Fruit fly (Drosophila melanogaster) whole organism, prepupa: Measurements from ENCODE around the gene Drs.

Source experiments
- CG10669 ChIP-seq: fragments of 200-800 bp; sonication (Bioruptor generic); optimal IDR thresholded peaks from 3 replicates; lab custom pipeline; 2018; ENCODE audit warnings: missing biosample characterization, mild to moderate bottlenecking, missing genetic modification characterization, moderate library complexity
- CG11294 ChIP-seq: fragments of 200-800 bp; sonication (Bioruptor generic); IDR thresholded peaks from 2 replicates; pipeline ENCODE4 v1.3.6; 2022; ENCODE audit warnings: missing biosample characterization, missing genetic modification characterization
- CG11762 ChIP-seq: fragments of 200-800 bp; sonication (Bioruptor generic); optimal IDR thresholded peaks from 3 replicates; lab custom pipeline; 2016; ENCODE audit warnings: missing biosample characterization, missing genetic modification characterization; ENCODE audit not compliant: insufficient read depth
- CG11902 ChIP-seq: fragments of 200-800 bp; sonication (Bioruptor generic); optimal IDR thresholded peaks from 3 replicates; lab custom pipeline; 2016; ENCODE audit warnings: missing biosample characterization, missing genetic modification characterization
- CG15336 ChIP-seq: fragments of 200-800 bp; sonication (Bioruptor generic); IDR thresholded peaks from 2 replicates; pipeline ENCODE4 v1.3.6; 2022; ENCODE audit warnings: missing biosample characterization, missing genetic modification characterization
- CG32006 ChIP-seq: fragments of 200-800 bp; sonication (Bioruptor generic); optimal IDR thresholded peaks from 3 replicates; lab custom pipeline; 2017; ENCODE audit warnings: missing biosample characterization, mild to moderate bottlenecking, missing genetic modification characterization
- CG34406 ChIP-seq: fragments of 200-800 bp; sonication (Bioruptor generic); optimal IDR thresholded peaks from 3 replicates; lab custom pipeline; 2016; ENCODE audit warnings: missing biosample characterization, missing genetic modification characterization
- CG3919 ChIP-seq: fragments of 200-800 bp; sonication (Bioruptor generic); optimal IDR thresholded peaks from 3 replicates; lab custom pipeline; 2016; ENCODE audit warnings: missing biosample characterization, missing genetic modification characterization
- CG4318 ChIP-seq: fragments of 200-800 bp; sonication (Bioruptor generic); optimal IDR thresholded peaks from 3 replicates; lab custom pipeline; 2017; ENCODE audit warnings: missing biosample characterization, mild to moderate bottlenecking, missing genetic modification characterization
- CG6163 ChIP-seq: fragments of 200-800 bp; sonication (Bioruptor generic); IDR thresholded peaks from 3 replicates; pipeline ENCODE4 v1.3.6; 2022; ENCODE audit warnings: missing biosample characterization, missing genetic modification characterization
- CG6276 ChIP-seq: fragments of 200-800 bp; sonication (Bioruptor generic); optimal IDR thresholded peaks from 2 replicates; lab custom pipeline; 2017; ENCODE audit warnings: missing biosample characterization, mild to moderate bottlenecking, missing genetic modification characterization
- CG6808 ChIP-seq: fragments of 200-800 bp; sonication (Bioruptor generic); optimal IDR thresholded peaks from 3 replicates; lab custom pipeline; 2017; ENCODE audit warnings: missing biosample characterization, missing genetic modification characterization, mild to moderate bottlenecking, moderate library complexity, missing genetic modification reagents
- CG6854 ChIP-seq: fragments of 200-800 bp; sonication (Bioruptor generic); optimal IDR thresholded peaks from 2 replicates; lab custom pipeline; 2017; ENCODE audit warnings: missing biosample characterization, mild to moderate bottlenecking, missing genetic modification characterization
- CG7368 ChIP-seq: fragments of 200-800 bp; sonication (Bioruptor generic); optimal IDR thresholded peaks from 3 replicates; lab custom pipeline; 2016; ENCODE audit warnings: missing biosample characterization, missing genetic modification characterization
- CG8119 ChIP-seq: fragments of 200-800 bp; sonication (Bioruptor generic); IDR thresholded peaks from 3 replicates; pipeline ENCODE4 v1.3.6; 2022; ENCODE audit warnings: missing biosample characterization, missing genetic modification characterization
- CG8319 ChIP-seq: fragments of 200-800 bp; sonication (Bioruptor generic); optimal IDR thresholded peaks from 3 replicates; lab custom pipeline; 2016; ENCODE audit warnings: missing biosample characterization, missing genetic modification characterization
- Eip75B ChIP-seq: fragments of 200-800 bp; sonication (Bioruptor generic); optimal IDR thresholded peaks from 3 replicates; lab custom pipeline; 2016; ENCODE audit warnings: missing biosample characterization, missing genetic modification characterization
- Eip78C ChIP-seq: fragments of 200-800 bp; sonication (Bioruptor generic); peaks from one replicate; lab custom pipeline; 2016; ENCODE audit warnings: missing biosample characterization, missing genetic modification characterization
- Ets21C ChIP-seq: fragments of 200-800 bp; sonication (Bioruptor generic); optimal IDR thresholded peaks from 3 replicates; lab custom pipeline; 2016; ENCODE audit warnings: missing biosample characterization, missing genetic modification characterization
- Gug ChIP-seq: fragments of 200-800 bp; sonication (Bioruptor generic); IDR thresholded peaks from 2 replicates; pipeline ENCODE4 v1.3.6; 2022; ENCODE audit warnings: missing biosample characterization, missing genetic modification characterization
- Hr38 ChIP-seq: sonication (Bioruptor generic); optimal IDR thresholded peaks from 2 replicates; lab custom pipeline; 2016; ENCODE audit warnings: missing biosample characterization, missing genetic modification characterization
- Hr4 ChIP-seq: fragments of 200-800 bp; sonication (Bioruptor generic); optimal IDR thresholded peaks from 3 replicates; lab custom pipeline; 2016; ENCODE audit warnings: missing biosample characterization, missing genetic modification characterization
- Lpt ChIP-seq: fragments of 200-800 bp; sonication (Bioruptor generic); optimal IDR thresholded peaks from 3 replicates; lab custom pipeline; 2016; ENCODE audit warnings: missing biosample characterization, missing genetic modification characterization
- Met ChIP-seq: fragments of 200-800 bp; sonication (Bioruptor generic); optimal IDR thresholded peaks from 3 replicates; lab custom pipeline; 2016; ENCODE audit warnings: missing biosample characterization, missing genetic modification characterization
- OdsH ChIP-seq: fragments of 200-800 bp; sonication (Bioruptor generic); optimal IDR thresholded peaks from 3 replicates; lab custom pipeline; 2016; ENCODE audit warnings: missing biosample characterization, missing genetic modification characterization
- Sox102F ChIP-seq: fragments of 200-800 bp; sonication (Bioruptor generic); optimal IDR thresholded peaks from 2 replicates; lab custom pipeline; 2016; ENCODE audit warnings: missing biosample characterization, mild to moderate bottlenecking, missing genetic modification characterization
- Sox15 ChIP-seq: fragments of 200-800 bp; sonication (Bioruptor generic); optimal IDR thresholded peaks from 3 replicates; lab custom pipeline; 2016; ENCODE audit warnings: missing biosample characterization, missing genetic modification characterization
- achi ChIP-seq: fragments of 200-800 bp; sonication (Bioruptor generic); optimal IDR thresholded peaks from 3 replicates; lab custom pipeline; 2016; ENCODE audit warnings: missing biosample characterization, missing genetic modification characterization
- acj6 ChIP-seq: fragments of 200-800 bp; sonication (Bioruptor generic); optimal IDR thresholded peaks from 3 replicates; lab custom pipeline; 2016; ENCODE audit warnings: missing biosample characterization, missing genetic modification characterization
- cyc ChIP-seq: fragments of 200-800 bp; sonication (Bioruptor generic); optimal IDR thresholded peaks from 3 replicates; lab custom pipeline; 2016; ENCODE audit warnings: missing biosample characterization, missing genetic modification characterization
- dac ChIP-seq: fragments of 200-800 bp; sonication (Bioruptor generic); optimal IDR thresholded peaks from 2 replicates; lab custom pipeline; 2017; ENCODE audit warnings: missing biosample characterization, mild to moderate bottlenecking, missing genetic modification characterization
- dsx ChIP-seq: fragments of 200-800 bp; optimal IDR thresholded peaks from 3 replicates; lab custom pipeline; 2019; ENCODE audit warnings: missing biosample characterization, mild to moderate bottlenecking, missing genetic modification characterization, moderate library complexity; ENCODE audit not compliant: poor library complexity, severe bottlenecking
- eg ChIP-seq: fragments of 200-800 bp; sonication (Bioruptor generic); IDR thresholded peaks from 3 replicates; pipeline ENCODE4 v1.3.6; 2022; ENCODE audit warnings: missing biosample characterization, missing genetic modification characterization
- esn ChIP-seq: fragments of 200-800 bp; sonication (Bioruptor generic); optimal IDR thresholded peaks from 2 replicates; lab custom pipeline; 2016; ENCODE audit warnings: missing biosample characterization, mild to moderate bottlenecking, missing genetic modification characterization, moderate library complexity
- fkh ChIP-seq: fragments of 200-800 bp; sonication (Bioruptor generic); optimal IDR thresholded peaks from 3 replicates; lab custom pipeline; 2017; ENCODE audit warnings: missing biosample characterization, mild to moderate bottlenecking, missing genetic modification characterization, moderate library complexity
- net ChIP-seq: fragments of 200-800 bp; sonication (Bioruptor generic); optimal IDR thresholded peaks from 3 replicates; lab custom pipeline; 2016; ENCODE audit warnings: missing biosample characterization, missing genetic modification characterization
- salr ChIP-seq, 2 experiments: fragments of 200-800 bp; sonication (Bioruptor generic); optimal IDR thresholded peaks; 3 replicates each; lab custom pipeline; 2016 to 2018; ENCODE audit warnings: missing biosample characterization in 2 of 2, missing genetic modification characterization in 2 of 2, mild to moderate bottlenecking in 1 of 2
- svp ChIP-seq: fragments of 200-800 bp; sonication (Bioruptor generic); peaks from one replicate; lab custom pipeline; 2016; ENCODE audit warnings: missing biosample characterization, missing genetic modification characterization
- topi ChIP-seq: fragments of 200-800 bp; sonication (Bioruptor generic); optimal IDR thresholded peaks from 3 replicates; lab custom pipeline; 2016; ENCODE audit warnings: missing biosample characterization, missing genetic modification characterization
- vri ChIP-seq: fragments of 200-800 bp; sonication (Bioruptor generic); optimal IDR thresholded peaks from 3 replicates; lab custom pipeline; 2016; ENCODE audit warnings: missing biosample characterization, mild to moderate bottlenecking, missing genetic modification characterization

Drs gene

dm6 chr3L:3369256-3369655 lies at the start of gene Drs:
Gene Drs, plus strand, starts transcription at chr3L:3369556.
- TF ChIP-seq topi (GFP tag; lab: Kevin White, UChicago): no peak
- no peak for TF ChIP-seq Hr38 (GFP tag; lab: Kevin White, UChicago)
- no peak for TF ChIP-seq net
- TF ChIP-seq Gug: no peak
- no peak for TF ChIP-seq Sox15 (GFP tag; lab: Kevin White, UChicago)
- TF ChIP-seq CG8119 (GFP tag; lab: Robert Waterston, UW): no peak
- TF ChIP-seq Ets21C (GFP tag; lab: Kevin White, UChicago): no peak
- TF ChIP-seq dac (GFP tag; lab: Kevin White, UChicago): no peak
- no peak for TF ChIP-seq cyc (GFP tag; lab: Kevin White, UChicago)
- TF ChIP-seq CG7368 (GFP tag; lab: Kevin White, UChicago): no peak
- TF ChIP-seq vri (GFP tag; lab: Kevin White, UChicago): no peak
- no peak for TF ChIP-seq CG15336
- no peak for TF ChIP-seq OdsH (GFP tag; lab: Kevin White, UChicago)
- TF ChIP-seq dsx (GFP tag; lab: Kevin White, UChicago): no peak
- TF ChIP-seq, all 60 proteins: peak for 0

- TF ChIP-seq eg (no peak), CG11762 (GFP tag; lab: Kevin White, UChicago) (no peak), Hr4 (peak; percentile 55), dsx (GFP tag; lab: Kevin White, UChicago) (peak; percentile 24), achi (GFP tag; lab: Kevin White, UChicago) (no peak), CG15336 (0 out of 2 replicates have a peak, but pooled peaks have one; percentile 36), CG6854 (GFP tag; lab: Kevin White, UChicago) (no peak), CG34406 (GFP tag; lab: Kevin White, UChicago) (no peak), Ets21C (GFP tag; lab: Kevin White, UChicago) (no peak), CG4318 (GFP tag; lab: Kevin White, UChicago) (no peak), CG7368 (GFP tag; lab: Kevin White, UChicago) (no peak), CG11902 (GFP tag; lab: Kevin White, UChicago) (no peak), Eip75B (GFP tag; lab: Kevin White, UChicago) (peak; percentile 22), CG10669 (GFP tag; lab: Kevin White, UChicago) (peak; percentile 21), salr (GFP tag; optimal IDR thresholded peaks at IDR 0.05; lab: Kevin White, UChicago) (no peak), CG6163 (GFP tag; lab: Robert Waterston, UW) (0 out of 3 replicates have a peak, but pooled peaks have one; percentile 41), CG8119 (GFP tag; lab: Robert Waterston, UW) (no peak), Sox15 (GFP tag; lab: Kevin White, UChicago) (no peak), fkh (GFP tag; lab: Kevin White, UChicago) (no peak), esn (GFP tag; lab: Kevin White, UChicago) (peak; percentile 10), CG6276 (GFP tag; lab: Kevin White, UChicago) (no peak), acj6 (GFP tag; lab: Kevin White, UChicago) (peak; percentile 19), Lpt (GFP tag; lab: Kevin White, UChicago) (no peak), CG32006 (GFP tag; lab: Kevin White, UChicago) (peak; percentile 38), Sox102F (GFP tag; lab: Kevin White, UChicago) (no peak), CG6808 (GFP tag; lab: Kevin White, UChicago) (peak; percentile 5), CG11294 (GFP tag; lab: Robert Waterston, UW) (no peak), Eip78C (GFP tag; lab: Kevin White, UChicago) (peak; percentile 75), CG3919 (GFP tag; lab: Kevin White, UChicago) (peak; percentile 25), OdsH (GFP tag; lab: Kevin White, UChicago) (peak; percentile 25), Gug (no peak), CG8319 (no peak), Met (GFP tag; lab: Kevin White, UChicago) (no peak), svp (GFP tag; lab: Kevin White, UChicago) (peak; percentile 100)
These were observed 49.2 kb upstream of the Drs start for dm6 chr3L:3319992-3320732.
